Worm (Caenorhabditis elegans) whole organism, L4/young adult: Measurements from ENCODE around the gene H10E21.1.

ENCODE experiments used
- W03F9.2 ChIP-seq: fragments of 150-350 bp; optimal IDR thresholded peaks from 2 replicates; lab custom pipeline; 2014; ENCODE audit warnings: missing biosample characterization, missing genetic modification characterization
- dao-5 ChIP-seq: sonication (generic microtip); optimal IDR thresholded peaks from 2 replicates; lab custom pipeline; 2016; ENCODE audit warnings: missing genotype, missing genetic modification characterization, moderate library complexity, missing compliant biosample characterization

ce11 chrIII:29626-30025 is 14.1 kb downstream of the H10E21.1 start:
- TF ChIP-seq dao-5 (tag; lab: Kevin White, UChicago) (no peak), W03F9.2 (tag; lab: Kevin White, UChicago) (no peak)
